Worm (Caenorhabditis elegans): Measurements from ENCODE around the gene Y4C6B.2.
"Not testable (repeated sequence)": the region's sequence is repeated elsewhere in the genome, so short reads cannot be mapped to it uniquely, and the experiment has no call there.

Y4C6B.2 gene

ce11 chrIV:5350480-5351193 lies 11.3 kb downstream of the Y4C6B.2 start, which contains the start of gene gba-4:
Gene gba-4, minus strand, starts transcription at chrIV:5350897.
- not testable (repeated sequence) for TF ChIP-seq tab-1 (GFP tag; IDR thresholded peaks at IDR 0.05); cog-1 (tag; optimal IDR thresholded peaks at IDR 0.05); ref-1 (GFP tag; conservative IDR thresholded peaks at IDR 0.05)

ce11 chrIV:5353364-5353763 lies 14.0 kb downstream of the Y4C6B.2 start, which contains the start of gene Y4C6B.7:
Gene Y4C6B.7, minus strand, starts transcription at chrIV:5353464.
- TF ChIP-seq tab-1 (GFP tag; IDR thresholded peaks at IDR 0.05) = no peak
- TF ChIP-seq ztf-23 (GFP tag; IDR thresholded peaks at IDR 0.05) = no peak
- TF ChIP-seq flt-1 (GFP tag; IDR thresholded peaks at IDR 0.05) = no peak
- TF ChIP-seq ztf-29 (GFP tag; IDR thresholded peaks at IDR 0.05) = no peak
- no peak for TF ChIP-seq T22C8.4 (GFP tag; IDR thresholded peaks at IDR 0.05)
- TF ChIP-seq ref-1 (GFP tag; conservative IDR thresholded peaks at IDR 0.05) = no peak
- TF ChIP-seq cog-1 (tag; optimal IDR thresholded peaks at IDR 0.05) = no peak
- TF ChIP-seq med-1 (GFP tag; optimal IDR thresholded peaks at IDR 0.05; ENCODE audit: insufficient read depth) = no peak
- TF ChIP-seq klf-2 (GFP tag; conservative IDR thresholded peaks at IDR 0.05) = no peak

- no peak for TF ChIP-seq flt-1 (GFP tag; IDR thresholded peaks at IDR 0.05)
- TF ChIP-seq med-1 (GFP tag; optimal IDR thresholded peaks at IDR 0.05; ENCODE audit: insufficient read depth) = no peak
- no peak for TF ChIP-seq ztf-29 (GFP tag; IDR thresholded peaks at IDR 0.05)
- TF ChIP-seq ztf-23 (GFP tag; IDR thresholded peaks at IDR 0.05) = no peak
- TF ChIP-seq cog-1 (tag; optimal IDR thresholded peaks at IDR 0.05) = no peak
- TF ChIP-seq klf-2 (GFP tag; conservative IDR thresholded peaks at IDR 0.05) = no peak
- TF ChIP-seq T22C8.4 (GFP tag; IDR thresholded peaks at IDR 0.05) = no peak
- TF ChIP-seq tab-1 (GFP tag; IDR thresholded peaks at IDR 0.05) = no peak
- no peak for TF ChIP-seq ref-1 (GFP tag; conservative IDR thresholded peaks at IDR 0.05)
These were observed 14.8 kb downstream of the Y4C6B.2 start, which contains the start of gene Y4C6B.1 for ce11 chrIV:5354124-5354523. Gene Y4C6B.1, plus strand, starts transcription at chrIV:5354488.

- TF ChIP-seq cog-1 (tag; optimal IDR thresholded peaks at IDR 0.05) (no peak), T22C8.4 (GFP tag; IDR thresholded peaks at IDR 0.05) (no peak), tab-1 (GFP tag; IDR thresholded peaks at IDR 0.05) (no peak), ztf-29 (GFP tag; IDR thresholded peaks at IDR 0.05) (no peak), med-1 (GFP tag; optimal IDR thresholded peaks at IDR 0.05; ENCODE audit: insufficient read depth) (no peak), flt-1 (GFP tag; IDR thresholded peaks at IDR 0.05) (no peak), klf-2 (GFP tag; conservative IDR thresholded peaks at IDR 0.05) (no peak), ref-1 (GFP tag; conservative IDR thresholded peaks at IDR 0.05) (no peak), ztf-23 (GFP tag; IDR thresholded peaks at IDR 0.05) (no peak)
These were observed 15.2 kb downstream of the Y4C6B.2 start for ce11 chrIV:5354564-5354963.

- TF ChIP-seq T22C8.4 (GFP tag; IDR thresholded peaks at IDR 0.05) = no peak
- no peak for TF ChIP-seq ref-1 (GFP tag; conservative IDR thresholded peaks at IDR 0.05)
- no peak for TF ChIP-seq ztf-23 (GFP tag; IDR thresholded peaks at IDR 0.05)
- TF ChIP-seq cog-1 (tag; optimal IDR thresholded peaks at IDR 0.05) = no peak
- TF ChIP-seq flt-1 (GFP tag; IDR thresholded peaks at IDR 0.05) = no peak
- no peak for TF ChIP-seq med-1 (GFP tag; optimal IDR thresholded peaks at IDR 0.05; ENCODE audit: insufficient read depth)
- no peak for TF ChIP-seq klf-2 (GFP tag; conservative IDR thresholded peaks at IDR 0.05)
- TF ChIP-seq ztf-29 (GFP tag; IDR thresholded peaks at IDR 0.05) = no peak
- TF ChIP-seq tab-1 (GFP tag; IDR thresholded peaks at IDR 0.05) = no peak
These were observed 21.2 kb downstream of the Y4C6B.2 start, which contains the start of gene F41H10.5 for ce11 chrIV:5360533-5360932. Gene F41H10.5, plus strand, starts transcription at chrIV:5360907.

ce11 chrIV:5364135-5364609 lies 24.8 kb downstream of the Y4C6B.2 start, which contains the start of the genes hda-6 and F41H10.4:
Gene hda-6, minus strand, starts transcription at chrIV:5364306.
Gene F41H10.4, plus strand, starts transcription at chrIV:5364559.
- TF ChIP-seq ztf-29 (GFP tag; IDR thresholded peaks at IDR 0.05) (no peak), klf-2 (GFP tag; conservative IDR thresholded peaks at IDR 0.05) (no peak), ztf-23 (GFP tag; IDR thresholded peaks at IDR 0.05) (no peak), ref-1 (GFP tag; conservative IDR thresholded peaks at IDR 0.05) (no peak), tab-1 (GFP tag; IDR thresholded peaks at IDR 0.05) (no peak), flt-1 (GFP tag; IDR thresholded peaks at IDR 0.05) (no peak), cog-1 (tag; optimal IDR thresholded peaks at IDR 0.05) (no peak), T22C8.4 (GFP tag; IDR thresholded peaks at IDR 0.05) (no peak)

- no peak for TF ChIP-seq klf-2 (GFP tag; conservative IDR thresholded peaks at IDR 0.05)
- TF ChIP-seq tab-1 (GFP tag; IDR thresholded peaks at IDR 0.05) = no peak
- TF ChIP-seq med-1 (GFP tag; optimal IDR thresholded peaks at IDR 0.05; ENCODE audit: insufficient read depth) = no peak
- TF ChIP-seq flt-1 (GFP tag; IDR thresholded peaks at IDR 0.05) = no peak
- no peak for TF ChIP-seq ztf-23 (GFP tag; IDR thresholded peaks at IDR 0.05)
- no peak for TF ChIP-seq ref-1 (GFP tag; conservative IDR thresholded peaks at IDR 0.05)
- no peak for TF ChIP-seq T22C8.4 (GFP tag; IDR thresholded peaks at IDR 0.05)
- TF ChIP-seq cog-1 (tag; optimal IDR thresholded peaks at IDR 0.05) = no peak
These were observed 27.2 kb downstream of the Y4C6B.2 start, which contains the start of gene sand-1 for ce11 chrIV:5366567-5366966. Gene sand-1, plus strand, starts transcription at chrIV:5366867.

ce11 chrIV:5367899-5368298 lies 28.5 kb downstream of the Y4C6B.2 start:
- no peak for TF ChIP-seq med-1 (GFP tag; optimal IDR thresholded peaks at IDR 0.05; ENCODE audit: insufficient read depth)
- no peak for TF ChIP-seq tab-1 (GFP tag; IDR thresholded peaks at IDR 0.05)
- no peak for TF ChIP-seq ztf-29 (GFP tag; IDR thresholded peaks at IDR 0.05)
- no peak for TF ChIP-seq ztf-23 (GFP tag; IDR thresholded peaks at IDR 0.05)
- TF ChIP-seq ref-1 (GFP tag; conservative IDR thresholded peaks at IDR 0.05) = no peak
- TF ChIP-seq flt-1 (GFP tag; IDR thresholded peaks at IDR 0.05) = no peak
- TF ChIP-seq klf-2 (GFP tag; conservative IDR thresholded peaks at IDR 0.05) = no peak
- TF ChIP-seq T22C8.4 (GFP tag; IDR thresholded peaks at IDR 0.05) = no peak
- no peak for TF ChIP-seq cog-1 (tag; optimal IDR thresholded peaks at IDR 0.05)

ce11 chrIV:5368860-5369259 lies 29.5 kb downstream of the Y4C6B.2 start:
- TF ChIP-seq T22C8.4 (GFP tag; IDR thresholded peaks at IDR 0.05) = peak; percentile 68
- no peak for TF ChIP-seq ztf-23 (GFP tag; IDR thresholded peaks at IDR 0.05)

Measured in whole organism, midembryonic.